Fruit fly (Drosophila melanogaster) whole organism, embryonic: Measurements from ENCODE around the gene CG2256.

Experiments used
- Asciz ChIP-seq: fragments of 200-800 bp; sonication (Bioruptor generic); optimal IDR thresholded peaks from 2 replicates; lab custom pipeline; 2017; ENCODE audit warnings: missing biosample characterization, mild to moderate bottlenecking, missing genetic modification characterization, missing genetic modification reagents
- BEAF-32 ChIP-seq: fragments of 200-800 bp; sonication (Bioruptor generic); optimal IDR thresholded peaks from 3 replicates; lab custom pipeline; 2017; ENCODE audit warnings: missing biosample characterization, missing genetic modification characterization, mild to moderate bottlenecking, moderate library complexity, missing genetic modification reagents
- Bgb ChIP-seq: fragments of 200-800 bp; sonication (Bioruptor generic); IDR thresholded peaks from 2 replicates; pipeline ENCODE4 v1.3.6; 2022; ENCODE audit warnings: missing biosample characterization, missing genetic modification characterization; ENCODE audit not compliant: partially characterized antibody
- CG10267 ChIP-seq: fragments of 200-800 bp; sonication (Bioruptor generic); optimal IDR thresholded peaks from 2 replicates; lab custom pipeline; 2018; ENCODE audit warnings: missing biosample characterization, mild to moderate bottlenecking, missing genetic modification characterization, moderate library complexity
- CG10565 ChIP-seq: fragments of 200-800 bp; sonication (Bioruptor generic); optimal IDR thresholded peaks from 3 replicates; lab custom pipeline; 2016; ENCODE audit warnings: missing biosample characterization, mild to moderate bottlenecking, missing genetic modification characterization
- CG11696 ChIP-seq: fragments of 200-800 bp; sonication (Bioruptor generic); IDR thresholded peaks from 2 replicates; pipeline ENCODE4 v1.3.6; 2022; ENCODE audit warnings: missing biosample characterization, missing genetic modification characterization
- CG12769 ChIP-seq: fragments of 200-800 bp; sonication (Bioruptor generic); optimal IDR thresholded peaks from 2 replicates; lab custom pipeline; 2019; ENCODE audit warnings: missing biosample characterization, mild to moderate bottlenecking, missing genetic modification characterization, moderate library complexity
- CG14050 ChIP-seq: fragments of 200-800 bp; sonication (Bioruptor generic); IDR thresholded peaks from 3 replicates; pipeline ENCODE4 v1.3.6; 2022; ENCODE audit warnings: missing biosample characterization, missing genetic modification characterization
- CG17385 ChIP-seq: fragments of 200-800 bp; sonication (Bioruptor generic); optimal IDR thresholded peaks from 3 replicates; lab custom pipeline; 2018; ENCODE audit warnings: missing biosample characterization, mild to moderate bottlenecking, missing genetic modification characterization
- CG17802 ChIP-seq: fragments of 200-800 bp; sonication (Bioruptor generic); optimal IDR thresholded peaks from 2 replicates; lab custom pipeline; 2018; ENCODE audit warnings: missing biosample characterization, mild to moderate bottlenecking, missing genetic modification characterization, moderate library complexity
- CG18764 ChIP-seq: fragments of 200-800 bp; sonication (Bioruptor generic); optimal IDR thresholded peaks from 3 replicates; lab custom pipeline; 2016; ENCODE audit warnings: missing biosample characterization, missing genetic modification characterization
- CG2712 ChIP-seq: fragments of 200-800 bp; optimal IDR thresholded peaks from 3 replicates; lab custom pipeline; 2019; ENCODE audit warnings: missing biosample characterization, mild to moderate bottlenecking, missing genetic modification characterization, moderate library complexity
- CG4424 ChIP-seq: fragments of 200-800 bp; sonication (Bioruptor generic); optimal IDR thresholded peaks from 3 replicates; lab custom pipeline; 2016; ENCODE audit warnings: missing biosample characterization, missing genetic modification characterization
- CG4617 ChIP-seq: fragments of 200-800 bp; sonication (Bioruptor generic); optimal IDR thresholded peaks from 3 replicates; lab custom pipeline; 2016; ENCODE audit warnings: missing biosample characterization, missing genetic modification characterization, borderline replicate concordance
- CG4854 ChIP-seq: fragments of 200-800 bp; sonication (Bioruptor generic); optimal IDR thresholded peaks from 2 replicates; lab custom pipeline; 2016; ENCODE audit warnings: missing biosample characterization, missing genetic modification characterization, inconsistent platforms
- CG8089 ChIP-seq: fragments of 200-800 bp; sonication (Bioruptor generic); optimal IDR thresholded peaks from 3 replicates; lab custom pipeline; 2016; ENCODE audit warnings: missing biosample characterization, missing genetic modification characterization
- CG8290 ChIP-seq, 3 experiments: fragments of 200-800 bp; sonication (Bioruptor generic); optimal IDR thresholded peaks; 2 replicates each; lab custom pipeline; 2016 to 2019; ENCODE audit warnings: missing biosample characterization in 3 of 3, missing genetic modification characterization in 3 of 3, mild to moderate bottlenecking in 2 of 3, moderate library complexity in 1 of 3
- CHES-1-like ChIP-seq: fragments of 200-800 bp; sonication (Bioruptor generic); optimal IDR thresholded peaks from 2 replicates; lab custom pipeline; 2016; ENCODE audit warnings: missing biosample characterization, missing genetic modification characterization
- CkIIα-i1 ChIP-seq: fragments of 200-800 bp; sonication (Bioruptor generic); IDR thresholded peaks from 2 replicates; pipeline ENCODE4 v1.3.6; 2022; ENCODE audit warnings: missing biosample characterization, missing genetic modification characterization
- Dad ChIP-seq: fragments of 200-800 bp; sonication (Bioruptor generic); optimal IDR thresholded peaks from 3 replicates; lab custom pipeline; 2016; ENCODE audit warnings: missing biosample characterization, missing genetic modification characterization
- Dp ChIP-seq: fragments of 200-800 bp; sonication (Bioruptor generic); optimal IDR thresholded peaks from 2 replicates; lab custom pipeline; 2018; ENCODE audit warnings: missing biosample characterization, mild to moderate bottlenecking, missing genetic modification characterization, moderate library complexity
- Fer1 ChIP-seq: fragments of 200-800 bp; sonication (Bioruptor generic); optimal IDR thresholded peaks from 2 replicates; lab custom pipeline; 2017; ENCODE audit warnings: missing biosample characterization, mild to moderate bottlenecking, missing genetic modification characterization
- HmgD ChIP-seq: fragments of 200-800 bp; sonication (Bioruptor generic); optimal IDR thresholded peaks from 3 replicates; lab custom pipeline; 2016; ENCODE audit warnings: missing biosample characterization, missing genetic modification characterization
- MBD-R2 ChIP-seq: fragments of 200-800 bp; sonication (Bioruptor generic); IDR thresholded peaks from 2 replicates; pipeline ENCODE4 v1.3.6; 2022; ENCODE audit warnings: missing biosample characterization, missing genetic modification characterization
- MESR4 ChIP-seq: fragments of 200-800 bp; sonication (Bioruptor generic); optimal IDR thresholded peaks from 2 replicates; lab custom pipeline; 2018; ENCODE audit warnings: missing biosample characterization, mild to moderate bottlenecking, missing genetic modification characterization, moderate library complexity
- NC2α ChIP-seq: fragments of 200-800 bp; sonication (Bioruptor generic); optimal IDR thresholded peaks from 2 replicates; lab custom pipeline; 2016; ENCODE audit warnings: missing biosample characterization, missing genetic modification characterization
- Rx ChIP-seq: fragments of 200-800 bp; sonication (Bioruptor generic); IDR thresholded peaks from 2 replicates; pipeline ENCODE4 v1.3.6; 2022; ENCODE audit warnings: missing biosample characterization, missing genetic modification characterization
- Xrp1 ChIP-seq: fragments of 200-800 bp; sonication (Bioruptor generic); IDR thresholded peaks from 2 replicates; pipeline ENCODE4 v1.3.6; 2022; ENCODE audit warnings: missing biosample characterization, missing genetic modification characterization
- bowl ChIP-seq: fragments of 200-800 bp; sonication (Bioruptor generic); IDR thresholded peaks from 2 replicates; pipeline ENCODE4 v1.3.6; 2022; ENCODE audit warnings: missing biosample characterization, missing genetic modification characterization
- ci ChIP-seq: fragments of 200-800 bp; sonication (Bioruptor generic); IDR thresholded peaks from 3 replicates; pipeline ENCODE4 v1.3.6; 2022; ENCODE audit warnings: missing biosample characterization, missing genetic modification characterization
- crp ChIP-seq, 2 experiments: fragments of 200-800 bp; sonication (Bioruptor generic); optimal IDR thresholded peaks; 2 replicates in 1 of 2; 3 replicates in 1 of 2; lab custom pipeline; 2017; ENCODE audit warnings: missing biosample characterization in 2 of 2, missing genetic modification characterization in 2 of 2, mild to moderate bottlenecking in 1 of 2, moderate library complexity in 1 of 2
- dimm ChIP-seq: fragments of 200-800 bp; sonication (Bioruptor generic); IDR thresholded peaks from 2 replicates; pipeline ENCODE4 v1.3.6; 2022; ENCODE audit warnings: missing biosample characterization, missing genetic modification characterization
- dpn ChIP-seq, 2 experiments: fragments of 200-800 bp; sonication (Bioruptor generic); optimal IDR thresholded peaks; 3 replicates each; lab custom pipeline; 2016; ENCODE audit warnings: missing biosample characterization in 2 of 2, missing genetic modification characterization in 2 of 2
- eve ChIP-seq, 2 experiments: fragments of >200 bp; optimal IDR thresholded peaks; 2 replicates each; lab custom pipeline; 2017; ENCODE audit warnings: missing biosample characterization in 2 of 2, missing genetic modification characterization in 2 of 2
- exex ChIP-seq: fragments of 200-800 bp; sonication (Bioruptor generic); optimal IDR thresholded peaks from 4 replicates; lab custom pipeline; 2018; ENCODE audit warnings: missing biosample characterization, mild to moderate bottlenecking, missing genetic modification characterization, moderate library complexity
- gcm2 ChIP-seq: fragments of 200-800 bp; sonication (Bioruptor generic); optimal IDR thresholded peaks from 2 replicates; lab custom pipeline; 2016; ENCODE audit warnings: missing biosample characterization, missing genetic modification characterization
- gt ChIP-seq: fragments of 200-800 bp; sonication (Bioruptor generic); IDR thresholded peaks from 2 replicates; pipeline ENCODE4 v1.3.6; 2022; ENCODE audit warnings: missing biosample characterization, missing genetic modification characterization
- insv ChIP-seq, 2 experiments: fragments of 200-800 bp; sonication (Bioruptor generic); optimal IDR thresholded peaks; 3 replicates each; lab custom pipeline; 2016 to 2018; ENCODE audit warnings: missing biosample characterization in 2 of 2, missing genetic modification characterization in 2 of 2
- jing ChIP-seq: fragments of 200-800 bp; sonication (Bioruptor generic); optimal IDR thresholded peaks from 2 replicates; lab custom pipeline; 2018; ENCODE audit warnings: missing biosample characterization, mild to moderate bottlenecking, missing genetic modification characterization
- kah ChIP-seq: fragments of 200-800 bp; sonication (Bioruptor generic); optimal IDR thresholded peaks from 2 replicates; lab custom pipeline; 2018; ENCODE audit warnings: missing biosample characterization, mild to moderate bottlenecking, missing genetic modification characterization
- lilli ChIP-seq: fragments of 200-800 bp; sonication (Bioruptor generic); optimal IDR thresholded peaks from 3 replicates; lab custom pipeline; 2016; ENCODE audit warnings: missing biosample characterization, missing genetic modification characterization
- lmd ChIP-seq: fragments of 200-800 bp; sonication (Bioruptor generic); IDR thresholded peaks from 2 replicates; pipeline ENCODE4 v1.3.6; 2022; ENCODE audit warnings: missing biosample characterization, missing genetic modification characterization
- mam ChIP-seq: fragments of 200-800 bp; sonication (Bioruptor generic); optimal IDR thresholded peaks from 3 replicates; lab custom pipeline; 2016; ENCODE audit warnings: missing biosample characterization, missing genetic modification characterization
- peb ChIP-seq: fragments of 200-800 bp; sonication (Bioruptor generic); IDR thresholded peaks from 2 replicates; pipeline ENCODE4 v1.3.6; 2022; ENCODE audit warnings: missing biosample characterization, missing genetic modification characterization
- run ChIP-seq: fragments of 200-800 bp; sonication (Bioruptor generic); optimal IDR thresholded peaks from 3 replicates; lab custom pipeline; 2018; ENCODE audit warnings: missing biosample characterization, mild to moderate bottlenecking, missing genetic modification characterization
- sc ChIP-seq, 3 experiments: fragments of >200 bp in 2 of 3; fragments of 200-800 bp in 1 of 3; sonication (Bioruptor generic) in 1 of 3; optimal IDR thresholded peaks; 2 replicates in 2 of 3; 3 replicates in 1 of 3; lab custom pipeline; 2017; ENCODE audit warnings: mild to moderate bottlenecking in 1 of 3, missing biosample characterization in 1 of 3, missing genetic modification characterization in 1 of 3, missing genetic modification reagents in 1 of 3
- scrt ChIP-seq: fragments of 200-800 bp; sonication (Bioruptor generic); optimal IDR thresholded peaks from 2 replicates; lab custom pipeline; 2018; ENCODE audit warnings: missing biosample characterization, mild to moderate bottlenecking, missing genetic modification characterization, moderate library complexity
- sd ChIP-seq: fragments of 200-800 bp; sonication (Bioruptor generic); optimal IDR thresholded peaks from 3 replicates; lab custom pipeline; 2018; ENCODE audit warnings: missing biosample characterization, mild to moderate bottlenecking, missing genetic modification characterization, moderate library complexity
- slp2 ChIP-seq: fragments of 200-800 bp; sonication (Bioruptor generic); optimal IDR thresholded peaks from 2 replicates; lab custom pipeline; 2016; ENCODE audit warnings: missing biosample characterization, missing genetic modification characterization
- sqz ChIP-seq: fragments of 200-800 bp; sonication (Bioruptor generic); optimal IDR thresholded peaks from 3 replicates; lab custom pipeline; 2018; ENCODE audit warnings: missing biosample characterization, mild to moderate bottlenecking, missing genetic modification characterization
- tio ChIP-seq: fragments of 200-800 bp; sonication (Bioruptor generic); optimal IDR thresholded peaks from 2 replicates; lab custom pipeline; 2017; ENCODE audit warnings: missing biosample characterization, missing genetic modification characterization, inconsistent platforms

CG2256 gene

DNA sequence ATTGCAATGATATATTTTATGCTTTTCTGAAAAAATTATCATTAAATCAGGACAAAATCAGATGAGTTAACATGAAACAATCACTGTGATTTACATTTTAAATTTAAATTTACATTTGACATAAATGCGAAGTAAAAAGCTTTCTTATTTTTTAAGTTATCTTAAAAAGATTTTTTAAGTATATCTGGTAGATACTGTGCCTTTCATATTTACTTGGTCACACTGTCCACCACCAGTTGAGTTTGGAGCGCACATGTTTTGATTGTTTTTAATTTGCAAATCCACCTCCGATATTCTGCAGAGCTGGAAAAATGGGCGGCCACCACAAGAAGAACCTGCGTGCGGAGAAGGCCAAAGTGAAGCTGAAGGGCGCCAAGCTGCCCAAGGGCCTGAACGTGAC is 29.8 kb upstream of the CG2256 start, which contains the start of gene CG1575:
Gene CG1575, plus strand, starts transcription at position 200 of the 400 bp plus-strand sequence.
- TF ChIP-seq MBD-R2 (GFP tag; lab: Robert Waterston, UW) (peak; percentile 37; the same call in 1 of the 2 replicates), bowl (GFP tag; lab: Robert Waterston, UW) (no peak), jing (GFP tag; lab: Kevin White, UChicago) (no peak), CG18764 (GFP tag; lab: Kevin White, UChicago) (no peak), eve (GFP tag; optimal IDR thresholded peaks at IDR 0.05; lab: Kevin White, UChicago) (no peak), sc (optimal IDR thresholded peaks at IDR 0.05; lab: Kevin White, UChicago) (no peak), sc (GFP tag; optimal IDR thresholded peaks at IDR 0.05; lab: Kevin White, UChicago) (no peak), Dp (GFP tag; lab: Kevin White, UChicago) (peak; percentile 58), CG10565 (no peak), lilli (GFP tag; lab: Kevin White, UChicago) (no peak), kah (GFP tag; lab: Kevin White, UChicago) (peak; percentile 59), CG4617 (GFP tag; lab: Kevin White, UChicago) (no peak), HmgD (GFP tag; lab: Kevin White, UChicago) (no peak), insv (GFP tag; optimal IDR thresholded peaks at IDR 0.05; lab: Kevin White, UChicago) (no peak), Rx (no peak), tio (GFP tag; lab: Kevin White, UChicago) (no peak), gt (no peak), mam (GFP tag; lab: Kevin White, UChicago) (no peak), scrt (GFP tag; lab: Kevin White, UChicago) (peak; percentile 76), sqz (GFP tag; lab: Kevin White, UChicago) (no peak), MESR4 (GFP tag; lab: Kevin White, UChicago) (peak; percentile 9), dpn (GFP tag; optimal IDR thresholded peaks at IDR 0.05; lab: Kevin White, UChicago) (no peak), NC2α (no peak), CG11696 (GFP tag; lab: Robert Waterston, UW) (no peak), CG8089 (GFP tag; lab: Kevin White, UChicago) (no peak), CHES-1-like (GFP tag; lab: Kevin White, UChicago) (no peak), crp (GFP tag; optimal IDR thresholded peaks at IDR 0.05; lab: Kevin White, UChicago) (peak in 1 of 2 experiments; percentile 29), Bgb (no peak), Xrp1 (GFP tag; lab: Robert Waterston, UW) (no peak), exex (tag; lab: Kevin White, UChicago) (no peak), CG2712 (tag; lab: Kevin White, UChicago) (no peak), lmd (GFP tag; lab: Robert Waterston, UW) (no peak), peb (no peak), gcm2 (GFP tag; lab: Kevin White, UChicago) (no peak), Asciz (GFP tag; lab: Kevin White, UChicago) (no peak), CG17385 (no peak), CkIIα-i1 (GFP tag; lab: Robert Waterston, UW) (no peak), CG10267 (tag; lab: Kevin White, UChicago) (no peak), BEAF-32 (no peak), CG4854 (GFP tag; lab: Kevin White, UChicago) (no peak), Fer1 (GFP tag; lab: Kevin White, UChicago) (no peak), run (no peak), ci (GFP tag; lab: Robert Waterston, UW) (no peak), CG12769 (no peak), CG4424 (GFP tag; lab: Kevin White, UChicago) (no peak), slp2 (GFP tag; lab: Kevin White, UChicago) (no peak), Dad (GFP tag; lab: Kevin White, UChicago) (no peak), CG14050 (GFP tag; lab: Robert Waterston, UW) (no peak), dimm (GFP tag; lab: Robert Waterston, UW) (no peak), sd (tag; lab: Kevin White, UChicago) (no peak), CG8290 (GFP tag; optimal IDR thresholded peaks at IDR 0.05; lab: Kevin White, UChicago) (no peak), CG8290 (tag; optimal IDR thresholded peaks at IDR 0.05; lab: Kevin White, UChicago) (no peak), CG17802 (tag; lab: Kevin White, UChicago) (no peak)
